Fruit fly (Drosophila melanogaster): Measurements from ENCODE around the gene ghi.

- TF ChIP-seq pan (optimal IDR thresholded peaks at IDR 0.05) (no peak), EcR (GFP tag; optimal IDR thresholded peaks at IDR 0.05) (no peak), usp (GFP tag; optimal IDR thresholded peaks at IDR 0.05) (no peak), psq (optimal IDR thresholded peaks at IDR 0.05) (no peak), Dll (optimal IDR thresholded peaks at IDR 0.05) (no peak)
Observed at dm6 chr3L:9465652-9466244, 14.1 kb downstream of the ghi start.

Measured in whole organism.